Worm (Caenorhabditis elegans): ENCODE results near the gene kvs-3.

The kvs-3 gene

DNA sequence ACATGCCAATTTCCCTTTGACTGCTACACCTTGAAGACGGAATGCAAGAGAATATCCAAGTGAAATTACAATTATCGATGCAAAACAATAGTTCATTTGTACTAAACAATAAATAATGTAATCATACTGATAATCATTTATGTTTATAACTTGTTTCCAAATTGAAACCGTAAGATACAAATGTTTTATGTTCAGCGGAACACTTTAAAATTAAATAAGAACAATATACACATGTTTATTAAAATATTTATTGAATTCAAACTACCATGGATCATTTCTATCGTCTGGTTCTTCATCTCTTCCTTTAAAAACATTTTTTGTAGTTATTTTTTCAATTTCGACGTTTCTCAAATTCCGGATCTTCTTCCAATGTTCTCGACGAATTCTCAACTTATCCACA lies 37.3 kb downstream of the kvs-3 start, which contains the start of gene ttr-40:
TSS of gene ttr-40 (minus strand) at position 101 of the 400 bp plus-strand sequence.
- TF ChIP-seq nhr-237 (tag; optimal IDR thresholded peaks at IDR 0.05) (no peak), snu-23 (GFP tag; optimal IDR thresholded peaks at IDR 0.05) (no peak), fkh-10 (GFP tag; optimal IDR thresholded peaks at IDR 0.05) (no peak), nhr-77 (tag; optimal IDR thresholded peaks at IDR 0.05) (no peak), efl-3 (GFP tag; optimal IDR thresholded peaks at IDR 0.05) (no peak), hlh-4 (tag; optimal IDR thresholded peaks at IDR 0.05) (no peak), alr-1 (tag; optimal IDR thresholded peaks at IDR 0.05; ENCODE audit: borderline replicate concordance) (no peak), nhr-20 (tag; optimal IDR thresholded peaks at IDR 0.05) (no peak), ceh-82 (tag; optimal IDR thresholded peaks at IDR 0.05) (no peak), fkh-8 (tag; optimal IDR thresholded peaks at IDR 0.05) (no peak), jun-1 (tag; optimal IDR thresholded peaks at IDR 0.05) (no peak), elt-2 (tag; optimal IDR thresholded peaks at IDR 0.05) (no peak), unc-62 (GFP tag; optimal IDR thresholded peaks at IDR 0.05) (no peak), sup-37 (GFP tag; optimal IDR thresholded peaks at IDR 0.05) (no peak), lir-3 (tag; optimal IDR thresholded peaks at IDR 0.05; ENCODE audit: poor library complexity) (no peak), isw-1 (GFP tag; IDR thresholded peaks at IDR 0.05) (no peak)

- TF ChIP-seq elt-2 (tag; optimal IDR thresholded peaks at IDR 0.05) (peak; percentile 41), nhr-11 (tag; optimal IDR thresholded peaks at IDR 0.05) (no peak)
These were observed 38.2 kb downstream of the kvs-3 start, which contains the start of gene ttr-49 for ce11 chrV:9356345-9356744. Gene ttr-49, minus strand, starts transcription at chrV:9356515.

- TF ChIP-seq dpl-1 (GFP tag; optimal IDR thresholded peaks at IDR 0.05) (no peak), nhr-71 (tag; optimal IDR thresholded peaks at IDR 0.05) (peak; percentile 11)
These were observed 41.6 kb downstream of the kvs-3 start, which contains the start of gene gpa-3 for ce11 chrV:9359674-9360073. Gene gpa-3, minus strand, starts transcription at chrV:9359774.

Measured in whole organism, L1 larva.